Worm (Caenorhabditis elegans) whole organism, L2 larva: ENCODE data around the gene col-151.

Source experiments
- blmp-1 ChIP-seq: sonication (generic microtip); optimal IDR thresholded peaks from 2 replicates; lab custom pipeline; 2017; ENCODE audit warnings: missing genetic modification characterization, mild to moderate bottlenecking, missing compliant biosample characterization, antibody characterized with exemption, moderate library complexity; ENCODE audit not compliant: insufficient read depth
- lin-13 ChIP-seq: fragments of 150-350 bp; optimal IDR thresholded peaks from 2 replicates; lab custom pipeline; 2014; ENCODE audit warnings: missing biosample characterization, missing genetic modification reagents, missing genetic modification characterization
- mab-5 ChIP-seq: fragments of 150-350 bp; optimal IDR thresholded peaks from 2 replicates; lab custom pipeline; 2014; ENCODE audit warnings: missing biosample characterization, missing genetic modification characterization
- mdl-1 ChIP-seq, 2 experiments: fragments of 150-350 bp in 1 of 2; sonication (generic microtip) in 1 of 2; optimal IDR thresholded peaks; 2 replicates each; lab custom pipeline; 2017; ENCODE audit warnings: missing biosample characterization in 2 of 2, missing genetic modification characterization in 2 of 2
- nhr-10 ChIP-seq: sonication (generic microtip); optimal IDR thresholded peaks from 2 replicates; lab custom pipeline; 2017; ENCODE audit warnings: missing biosample characterization, missing genetic modification characterization
- nhr-23 ChIP-seq: fragments of 150-350 bp; optimal IDR thresholded peaks from 2 replicates; lab custom pipeline; 2014; ENCODE audit warnings: missing biosample characterization, missing genetic modification reagents, missing genetic modification characterization
- nhr-77 ChIP-seq: fragments of 150-350 bp; optimal IDR thresholded peaks from 2 replicates; lab custom pipeline; 2014; ENCODE audit warnings: missing biosample characterization, missing genetic modification characterization
- skn-1 ChIP-seq: sonication (generic microtip); optimal IDR thresholded peaks from 2 replicates; lab custom pipeline; 2017; ENCODE audit warnings: missing biosample characterization, missing genetic modification characterization
- sma-3 ChIP-seq: sonication (generic microtip); optimal IDR thresholded peaks from 2 replicates; lab custom pipeline; 2016; ENCODE audit warnings: missing genetic modification reagents, missing genetic modification characterization, missing compliant biosample characterization
- sma-9 ChIP-seq, 2 experiments: fragments of 150-350 bp in 1 of 2; sonication (generic microtip) in 1 of 2; optimal IDR thresholded peaks; 2 replicates each; lab custom pipeline; 2014 to 2016; ENCODE audit warnings: missing genetic modification characterization in 2 of 2, mild to moderate bottlenecking in 1 of 2, missing biosample characterization in 1 of 2, missing compliant biosample characterization in 1 of 2, missing genetic modification reagents in 1 of 2, moderate library complexity in 1 of 2
- snpc-4 ChIP-seq: fragments of 150-350 bp; optimal IDR thresholded peaks from 2 replicates; lab custom pipeline; 2014; ENCODE audit warnings: missing biosample characterization, missing genetic modification characterization

- TF ChIP-seq blmp-1 (tag; lab: Kevin White, UChicago) (no peak), nhr-23 (no peak), nhr-77 (tag; lab: Kevin White, UChicago) (no peak), mdl-1 (tag; optimal IDR thresholded peaks at IDR 0.05; lab: Kevin White, UChicago) (no peak), sma-9 (GFP tag; optimal IDR thresholded peaks at IDR 0.05; lab: Kevin White, UChicago) (no peak), sma-9 (tag; optimal IDR thresholded peaks at IDR 0.05; lab: Kevin White, UChicago) (no peak), mab-5 (tag; lab: Kevin White, UChicago) (no peak), snpc-4 (no peak), lin-13 (GFP tag; lab: Kevin White, UChicago) (no peak), sma-3 (no peak), nhr-10 (tag; lab: Kevin White, UChicago) (no peak), skn-1 (no peak)
Measured at ce11 chrV:10402804-10403203, 7.8 kb upstream of the col-151 start, which contains the start of gene F15H10.8.
